Worm (Caenorhabditis elegans) whole organism, early embryonic: ENCODE data around the gene spas-1.

Source experiments
- B0310.2 ChIP-seq: sonication (generic microtip); optimal IDR thresholded peaks from 2 replicates; lab custom pipeline; 2016; ENCODE audit warnings: mild to moderate bottlenecking, missing genetic modification characterization, missing compliant biosample characterization
- ama-1 ChIP-seq: fragments of 150-350 bp; optimal IDR thresholded peaks from 2 replicates; lab custom pipeline; 2014
- flt-1 ChIP-seq: fragments of 200-800 bp; sonication (Bioruptor generic); IDR thresholded peaks from 2 replicates; pipeline ENCODE4 v1.3.6; 2022; ENCODE audit warnings: missing genetic modification characterization, missing compliant biosample characterization
- hmg-4 ChIP-seq: fragments of 200-800 bp; sonication (Bioruptor generic); optimal IDR thresholded peaks from 2 replicates; lab custom pipeline; 2018; ENCODE audit warnings: mild to moderate bottlenecking, missing genetic modification characterization, missing compliant biosample characterization
- scrt-1 ChIP-seq: fragments of 200-800 bp; sonication (Bioruptor generic); IDR thresholded peaks from 2 replicates; pipeline ENCODE4 v1.3.6; 2022; ENCODE audit warnings: missing genetic modification characterization, missing compliant biosample characterization
- sea-1 ChIP-seq: fragments of 200-800 bp; sonication (Bioruptor generic); conservative IDR thresholded peaks from 2 replicates; pipeline ENCODE4 v1.3.6; 2022; ENCODE audit warnings: missing genetic modification characterization, missing compliant biosample characterization
- tra-4 ChIP-seq: sonication (generic microtip); optimal IDR thresholded peaks from 2 replicates; lab custom pipeline; 2017; ENCODE audit warnings: missing genetic modification characterization, missing compliant biosample characterization

ce11 chrV:9221566-9221965 is 46.0 kb downstream of the spas-1 start, which contains the start of gene grd-6:
- TF ChIP-seq ama-1 (lab: Kevin White, UChicago) (no peak), scrt-1 (GFP tag; lab: Robert Waterston, UW) (no peak), sea-1 (GFP tag; lab: Robert Waterston, UW) (no peak), flt-1 (GFP tag; lab: Robert Waterston, UW) (no peak), B0310.2 (tag; lab: Kevin White, UChicago) (no peak), hmg-4 (GFP tag; lab: Kevin White, UChicago) (no peak), tra-4 (tag; lab: Kevin White, UChicago) (no peak)
